Fruit fly (Drosophila melanogaster) whole organism, prepupa: Measurements from ENCODE around the gene CG13937.

Experiments
- CG10631 ChIP-seq: fragments of 200-800 bp; sonication (Bioruptor generic); optimal IDR thresholded peaks from 2 replicates; lab custom pipeline; 2016; ENCODE audit warnings: missing biosample characterization, missing genetic modification characterization
- CG10669 ChIP-seq: fragments of 200-800 bp; sonication (Bioruptor generic); optimal IDR thresholded peaks from 3 replicates; lab custom pipeline; 2018; ENCODE audit warnings: missing biosample characterization, mild to moderate bottlenecking, missing genetic modification characterization, moderate library complexity
- CG11294 ChIP-seq: fragments of 200-800 bp; sonication (Bioruptor generic); IDR thresholded peaks from 2 replicates; pipeline ENCODE4 v1.3.6; 2022; ENCODE audit warnings: missing biosample characterization, missing genetic modification characterization
- CG11902 ChIP-seq: fragments of 200-800 bp; sonication (Bioruptor generic); optimal IDR thresholded peaks from 3 replicates; lab custom pipeline; 2016; ENCODE audit warnings: missing biosample characterization, missing genetic modification characterization
- CG1621 ChIP-seq: fragments of 200-800 bp; sonication (Bioruptor generic); optimal IDR thresholded peaks from 3 replicates; lab custom pipeline; 2018; ENCODE audit warnings: missing biosample characterization, mild to moderate bottlenecking, missing genetic modification characterization
- CG3032 ChIP-seq: fragments of 200-800 bp; optimal IDR thresholded peaks from 2 replicates; lab custom pipeline; 2019; ENCODE audit warnings: missing biosample characterization, mild to moderate bottlenecking, missing genetic modification characterization, moderate library complexity
- CG31627 ChIP-seq: fragments of 200-800 bp; sonication (Bioruptor generic); optimal IDR thresholded peaks from 3 replicates; lab custom pipeline; 2016; ENCODE audit warnings: missing biosample characterization, missing genetic modification characterization
- CG32006 ChIP-seq: fragments of 200-800 bp; sonication (Bioruptor generic); optimal IDR thresholded peaks from 3 replicates; lab custom pipeline; 2017; ENCODE audit warnings: missing biosample characterization, mild to moderate bottlenecking, missing genetic modification characterization
- CG34406 ChIP-seq: fragments of 200-800 bp; sonication (Bioruptor generic); optimal IDR thresholded peaks from 3 replicates; lab custom pipeline; 2016; ENCODE audit warnings: missing biosample characterization, missing genetic modification characterization
- CG4318 ChIP-seq: fragments of 200-800 bp; sonication (Bioruptor generic); optimal IDR thresholded peaks from 3 replicates; lab custom pipeline; 2017; ENCODE audit warnings: missing biosample characterization, mild to moderate bottlenecking, missing genetic modification characterization
- CG6163 ChIP-seq: fragments of 200-800 bp; sonication (Bioruptor generic); IDR thresholded peaks from 3 replicates; pipeline ENCODE4 v1.3.6; 2022; ENCODE audit warnings: missing biosample characterization, missing genetic modification characterization
- CG6792 ChIP-seq: fragments of 200-800 bp; sonication (Bioruptor generic); optimal IDR thresholded peaks from 3 replicates; lab custom pipeline; 2016; ENCODE audit warnings: missing biosample characterization, missing genetic modification characterization
- CG6808 ChIP-seq: fragments of 200-800 bp; sonication (Bioruptor generic); optimal IDR thresholded peaks from 3 replicates; lab custom pipeline; 2017; ENCODE audit warnings: missing biosample characterization, missing genetic modification characterization, mild to moderate bottlenecking, moderate library complexity, missing genetic modification reagents
- CG6854 ChIP-seq: fragments of 200-800 bp; sonication (Bioruptor generic); optimal IDR thresholded peaks from 2 replicates; lab custom pipeline; 2017; ENCODE audit warnings: missing biosample characterization, mild to moderate bottlenecking, missing genetic modification characterization
- CG8632 ChIP-seq: fragments of 200-800 bp; sonication (Bioruptor generic); optimal IDR thresholded peaks from 3 replicates; lab custom pipeline; 2016; ENCODE audit warnings: missing biosample characterization, missing genetic modification characterization
- CG9139 ChIP-seq: fragments of 200-800 bp; sonication (Bioruptor generic); optimal IDR thresholded peaks from 3 replicates; lab custom pipeline; 2017; ENCODE audit warnings: missing biosample characterization, mild to moderate bottlenecking, missing genetic modification characterization
- Eip75B ChIP-seq: fragments of 200-800 bp; sonication (Bioruptor generic); optimal IDR thresholded peaks from 3 replicates; lab custom pipeline; 2016; ENCODE audit warnings: missing biosample characterization, missing genetic modification characterization
- Eip78C ChIP-seq: fragments of 200-800 bp; sonication (Bioruptor generic); peaks from one replicate; lab custom pipeline; 2016; ENCODE audit warnings: missing biosample characterization, missing genetic modification characterization
- Eip93F ChIP-seq: fragments of 200-800 bp; sonication (Bioruptor generic); optimal IDR thresholded peaks from 2 replicates; lab custom pipeline; 2016; ENCODE audit warnings: missing biosample characterization, mild to moderate bottlenecking, missing genetic modification characterization
- Ets21C ChIP-seq: fragments of 200-800 bp; sonication (Bioruptor generic); optimal IDR thresholded peaks from 3 replicates; lab custom pipeline; 2016; ENCODE audit warnings: missing biosample characterization, missing genetic modification characterization
- Ets96B ChIP-seq: fragments of 200-800 bp; optimal IDR thresholded peaks from 2 replicates; lab custom pipeline; 2019; ENCODE audit warnings: missing biosample characterization, mild to moderate bottlenecking, missing genetic modification characterization, moderate library complexity
- Gug ChIP-seq: fragments of 200-800 bp; sonication (Bioruptor generic); IDR thresholded peaks from 2 replicates; pipeline ENCODE4 v1.3.6; 2022; ENCODE audit warnings: missing biosample characterization, missing genetic modification characterization
- Hr39 ChIP-seq: fragments of 200-800 bp; sonication (Bioruptor generic); optimal IDR thresholded peaks from 2 replicates; lab custom pipeline; 2016; ENCODE audit warnings: missing biosample characterization, missing genetic modification characterization
- Hr4 ChIP-seq: fragments of 200-800 bp; sonication (Bioruptor generic); optimal IDR thresholded peaks from 3 replicates; lab custom pipeline; 2016; ENCODE audit warnings: missing biosample characterization, missing genetic modification characterization
- Lpt ChIP-seq: fragments of 200-800 bp; sonication (Bioruptor generic); optimal IDR thresholded peaks from 3 replicates; lab custom pipeline; 2016; ENCODE audit warnings: missing biosample characterization, missing genetic modification characterization
- Met ChIP-seq: fragments of 200-800 bp; sonication (Bioruptor generic); optimal IDR thresholded peaks from 3 replicates; lab custom pipeline; 2016; ENCODE audit warnings: missing biosample characterization, missing genetic modification characterization
- OdsH ChIP-seq: fragments of 200-800 bp; sonication (Bioruptor generic); optimal IDR thresholded peaks from 3 replicates; lab custom pipeline; 2016; ENCODE audit warnings: missing biosample characterization, missing genetic modification characterization
- Smox ChIP-seq: fragments of 200-800 bp; sonication (Bioruptor generic); optimal IDR thresholded peaks from 3 replicates; lab custom pipeline; 2016; ENCODE audit warnings: missing biosample characterization, missing genetic modification characterization
- Sox14 ChIP-seq: fragments of 200-800 bp; sonication (Bioruptor generic); optimal IDR thresholded peaks from 3 replicates; lab custom pipeline; 2016; ENCODE audit warnings: missing biosample characterization, missing genetic modification characterization
- Sox15 ChIP-seq: fragments of 200-800 bp; sonication (Bioruptor generic); optimal IDR thresholded peaks from 3 replicates; lab custom pipeline; 2016; ENCODE audit warnings: missing biosample characterization, missing genetic modification characterization
- achi ChIP-seq: fragments of 200-800 bp; sonication (Bioruptor generic); optimal IDR thresholded peaks from 3 replicates; lab custom pipeline; 2016; ENCODE audit warnings: missing biosample characterization, missing genetic modification characterization
- dsx ChIP-seq: fragments of 200-800 bp; optimal IDR thresholded peaks from 3 replicates; lab custom pipeline; 2019; ENCODE audit warnings: missing biosample characterization, mild to moderate bottlenecking, missing genetic modification characterization, moderate library complexity; ENCODE audit not compliant: poor library complexity, severe bottlenecking
- eg ChIP-seq: fragments of 200-800 bp; sonication (Bioruptor generic); IDR thresholded peaks from 3 replicates; pipeline ENCODE4 v1.3.6; 2022; ENCODE audit warnings: missing biosample characterization, missing genetic modification characterization
- fd85E ChIP-seq: fragments of 200-800 bp; sonication (Bioruptor generic); optimal IDR thresholded peaks from 3 replicates; lab custom pipeline; 2016; ENCODE audit warnings: missing biosample characterization, missing genetic modification characterization
- fkh ChIP-seq: fragments of 200-800 bp; sonication (Bioruptor generic); optimal IDR thresholded peaks from 3 replicates; lab custom pipeline; 2017; ENCODE audit warnings: missing biosample characterization, mild to moderate bottlenecking, missing genetic modification characterization, moderate library complexity
- lz ChIP-seq: fragments of 200-800 bp; sonication (Bioruptor generic); optimal IDR thresholded peaks from 3 replicates; lab custom pipeline; 2016; ENCODE audit warnings: missing biosample characterization, missing genetic modification characterization
- net ChIP-seq: fragments of 200-800 bp; sonication (Bioruptor generic); optimal IDR thresholded peaks from 3 replicates; lab custom pipeline; 2016; ENCODE audit warnings: missing biosample characterization, missing genetic modification characterization
- pdm3 ChIP-seq: fragments of 200-800 bp; sonication (Bioruptor generic); optimal IDR thresholded peaks from 3 replicates; lab custom pipeline; 2016; ENCODE audit warnings: missing biosample characterization, missing genetic modification characterization
- spab ChIP-seq: fragments of 200-800 bp; sonication (Bioruptor generic); optimal IDR thresholded peaks from 2 replicates; lab custom pipeline; 2017; ENCODE audit warnings: missing biosample characterization, mild to moderate bottlenecking, missing genetic modification characterization, missing genetic modification reagents
- ss ChIP-seq, 2 experiments: fragments of 200-800 bp; sonication (Bioruptor generic); optimal IDR thresholded peaks; 2 replicates in 1 of 2; 3 replicates in 1 of 2; lab custom pipeline; 2017 to 2018; ENCODE audit warnings: mild to moderate bottlenecking in 2 of 2, missing biosample characterization in 2 of 2, missing genetic modification characterization in 2 of 2, moderate library complexity in 1 of 2
- svp ChIP-seq: fragments of 200-800 bp; sonication (Bioruptor generic); peaks from one replicate; lab custom pipeline; 2016; ENCODE audit warnings: missing biosample characterization, missing genetic modification characterization
- topi ChIP-seq: fragments of 200-800 bp; sonication (Bioruptor generic); optimal IDR thresholded peaks from 3 replicates; lab custom pipeline; 2016; ENCODE audit warnings: missing biosample characterization, missing genetic modification characterization
- vri ChIP-seq: fragments of 200-800 bp; sonication (Bioruptor generic); optimal IDR thresholded peaks from 3 replicates; lab custom pipeline; 2016; ENCODE audit warnings: missing biosample characterization, mild to moderate bottlenecking, missing genetic modification characterization

CG13937 gene

DNA sequence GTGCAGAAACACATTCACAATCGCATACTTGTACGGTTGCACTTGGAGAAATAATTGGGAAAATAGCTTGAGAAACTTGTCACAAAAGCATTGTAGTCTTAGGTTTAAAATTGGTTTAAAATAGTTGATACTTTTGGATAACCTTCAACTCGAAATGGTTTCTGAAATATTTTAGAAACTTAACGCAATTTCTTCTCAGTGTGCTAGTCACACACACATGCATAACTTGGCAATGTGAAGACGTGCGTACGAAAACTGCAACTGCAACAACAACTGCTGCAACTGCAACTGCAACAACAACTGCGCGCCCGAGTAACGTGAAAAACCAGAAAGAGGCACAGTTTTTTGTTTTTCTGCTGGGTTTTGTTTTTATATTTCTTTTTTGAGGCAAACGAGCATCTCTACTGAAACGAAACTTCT, 3.3 kb upstream of the CG13937 start (continued):
- TF ChIP-seq Sox15 (GFP tag; lab: Kevin White, UChicago) (peak; percentile 89), Hr39 (GFP tag; lab: Kevin White, UChicago) (peak; percentile 93), achi (GFP tag; lab: Kevin White, UChicago) (peak; percentile 97), CG6854 (GFP tag; lab: Kevin White, UChicago) (peak; percentile 75), Smox (GFP tag; lab: Kevin White, UChicago) (peak; percentile 90), CG11902 (GFP tag; lab: Kevin White, UChicago) (peak; percentile 92), eg (GFP tag; lab: Robert Waterston, UW) (peak; percentile 99), svp (GFP tag; lab: Kevin White, UChicago) (peak; percentile 97)

DNA sequence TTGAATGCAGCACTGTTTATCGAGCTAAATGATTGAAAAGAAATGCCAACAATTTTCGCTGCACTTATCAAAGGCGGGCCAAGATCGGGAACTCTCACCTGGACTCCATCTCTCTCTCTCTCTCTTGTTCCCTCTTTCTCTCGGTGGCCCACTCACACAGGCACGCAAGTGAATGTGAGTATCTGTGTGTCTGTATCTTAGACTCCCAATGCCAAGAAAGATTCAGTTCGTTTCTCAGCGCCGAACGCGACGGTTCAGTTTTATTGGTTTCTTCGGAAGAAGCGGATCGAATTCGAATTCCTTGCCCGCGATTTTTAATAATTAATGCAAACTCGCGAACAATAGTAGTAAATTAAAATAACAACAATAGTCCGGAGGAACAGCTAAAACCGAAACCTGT, 2.6 kb upstream of the CG13937 start, which contains the start of gene Tmhs:
Gene Tmhs (plus strand): TSS at position 222 of the 400 bp plus-strand sequence.
- TF ChIP-seq net (no peak), Eip75B (GFP tag; lab: Kevin White, UChicago) (no peak), CG10669 (GFP tag; lab: Kevin White, UChicago) (no peak), CG11294 (no peak), Gug (GFP tag; lab: Robert Waterston, UW) (no peak), CG6163 (GFP tag; lab: Robert Waterston, UW) (peak; percentile 34; the same call in 1 of the 3 replicates), Met (no peak), CG11902 (GFP tag; lab: Kevin White, UChicago) (no peak), eg (GFP tag; lab: Robert Waterston, UW) (peak; percentile 45; the same call in 1 of the 3 replicates)
- TF ChIP-seq, all 60 proteins: peak for 2

DNA sequence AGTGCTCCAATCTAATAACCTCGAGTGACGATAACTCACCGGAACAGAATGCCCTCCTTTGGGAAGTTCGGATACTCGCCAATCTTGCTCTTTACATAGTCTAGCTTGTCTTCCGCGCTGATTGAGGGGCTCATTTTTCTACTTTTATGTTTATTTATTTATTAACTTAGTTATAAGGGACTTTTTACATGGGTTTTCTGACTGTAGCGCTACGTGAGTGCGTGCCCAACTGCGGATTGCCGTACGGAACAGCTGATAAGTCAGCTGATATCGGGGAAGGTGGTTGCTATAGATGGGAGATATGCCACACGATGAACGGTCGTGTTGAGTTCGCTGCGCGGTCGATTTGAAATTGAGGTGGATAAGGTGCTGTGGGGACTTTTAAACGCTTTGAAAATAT, 1.8 kb upstream of the CG13937 start, which contains the start of gene Aprt:
Gene Aprt (minus strand): TSS at position 368 of the 400 bp plus-strand sequence.
- TF ChIP-seq CG6808 (GFP tag; lab: Kevin White, UChicago), result no peak
- TF ChIP-seq ss (GFP tag; optimal IDR thresholded peaks at IDR 0.05; lab: Kevin White, UChicago), result no peak
- no peak for TF ChIP-seq CG8632 (GFP tag; lab: Kevin White, UChicago)
- peak; percentile 29 for TF ChIP-seq fkh (GFP tag; lab: Kevin White, UChicago)
- no peak for TF ChIP-seq Sox14
- peak; percentile 4 for TF ChIP-seq dsx (GFP tag; lab: Kevin White, UChicago)
- TF ChIP-seq Lpt (GFP tag; lab: Kevin White, UChicago), result no peak
- no peak for TF ChIP-seq CG32006
- peak; percentile 48 for TF ChIP-seq Eip78C (GFP tag; lab: Kevin White, UChicago)
- no peak for TF ChIP-seq pdm3
- no peak for TF ChIP-seq CG11294
- no peak for TF ChIP-seq OdsH
- peak; percentile 90 for TF ChIP-seq svp (GFP tag; lab: Kevin White, UChicago)
- TF ChIP-seq CG1621 (tag; lab: Kevin White, UChicago), result peak; percentile 99
- TF ChIP-seq spab (GFP tag; lab: Kevin White, UChicago), result no peak
- no peak for TF ChIP-seq Hr4 (GFP tag; lab: Kevin White, UChicago)

DNA sequence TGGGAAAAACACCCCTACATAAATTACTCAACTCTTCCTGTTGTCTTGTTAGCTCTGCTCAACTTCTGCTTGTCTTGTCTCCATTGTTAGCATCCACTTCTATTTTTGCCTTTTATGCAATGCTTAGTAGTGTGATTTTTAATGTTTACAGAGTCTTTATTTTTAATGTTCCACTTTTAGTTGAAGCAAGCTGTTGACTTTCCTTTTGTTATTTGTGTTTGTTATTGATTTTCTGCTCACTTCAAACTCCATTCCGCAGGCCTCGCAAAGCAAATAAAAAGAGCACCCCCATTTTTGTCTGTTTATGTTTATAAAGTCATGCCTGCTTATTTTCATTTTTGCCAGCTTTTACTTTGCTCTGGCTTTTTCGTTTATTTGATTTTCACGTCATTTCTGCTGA, 922 bp downstream of the CG13937 start:
- no peak for TF ChIP-seq Ets96B (tag; lab: Kevin White, UChicago)
- no peak for TF ChIP-seq CG31627 (GFP tag; lab: Kevin White, UChicago)
- peak; percentile 20 for TF ChIP-seq fkh (GFP tag; lab: Kevin White, UChicago)
- TF ChIP-seq Eip78C (GFP tag; lab: Kevin White, UChicago), result peak; percentile 51
- no peak for TF ChIP-seq CG11294
- TF ChIP-seq CG9139, result no peak
- TF ChIP-seq topi (GFP tag; lab: Kevin White, UChicago), result no peak

DNA sequence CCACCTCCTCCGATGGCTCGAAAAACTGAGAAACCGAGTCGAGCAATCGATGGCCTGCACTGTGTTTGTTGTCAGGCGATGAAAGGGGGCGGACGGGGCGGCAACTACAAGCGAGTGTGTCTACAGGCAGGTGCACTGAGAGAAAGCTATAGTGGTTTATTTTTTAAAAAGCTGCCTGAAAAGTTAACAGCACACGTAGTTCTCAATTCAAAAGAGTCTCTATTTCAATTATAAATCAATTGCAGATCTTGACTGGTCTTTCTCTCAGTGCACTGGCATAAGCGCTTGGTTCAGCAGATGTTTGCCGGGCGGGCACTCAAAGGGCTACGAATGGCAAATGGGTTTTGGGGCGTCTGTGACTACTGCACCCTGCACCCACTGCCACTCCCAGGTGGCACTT, 2.1 kb downstream of the CG13937 start:
- TF ChIP-seq OdsH, result no peak
- TF ChIP-seq Ets21C (GFP tag; lab: Kevin White, UChicago), result no peak
- no peak for TF ChIP-seq lz (GFP tag; lab: Kevin White, UChicago)
- no peak for TF ChIP-seq pdm3
- TF ChIP-seq CG3032 (tag; lab: Kevin White, UChicago), result no peak
- TF ChIP-seq CG6792 (GFP tag; lab: Kevin White, UChicago), result no peak
- peak; percentile 47 for TF ChIP-seq Ets96B (tag; lab: Kevin White, UChicago)
- TF ChIP-seq CG4318, result no peak
- no peak for TF ChIP-seq CG31627 (GFP tag; lab: Kevin White, UChicago)
- no peak for TF ChIP-seq Eip93F (GFP tag; lab: Kevin White, UChicago)
- no peak for TF ChIP-seq vri (GFP tag; lab: Kevin White, UChicago)
- peak; percentile 70 for TF ChIP-seq Gug (GFP tag; lab: Robert Waterston, UW)
- no peak for TF ChIP-seq Sox14
- peak; percentile 8 for TF ChIP-seq CG9139
- no peak for TF ChIP-seq CG34406 (GFP tag; lab: Kevin White, UChicago)
- no peak for TF ChIP-seq Lpt (GFP tag; lab: Kevin White, UChicago)
- peak; percentile 44 for TF ChIP-seq svp (GFP tag; lab: Kevin White, UChicago)
- TF ChIP-seq Hr4 (GFP tag; lab: Kevin White, UChicago), result peak; percentile 13
- TF ChIP-seq fd85E, result no peak
- peak; percentile 18 for TF ChIP-seq topi (GFP tag; lab: Kevin White, UChicago)
- peak; percentile 0 for TF ChIP-seq CG10631 (GFP tag; lab: Kevin White, UChicago)
